Fruit fly (Drosophila melanogaster) whole organism: ENCODE results near the gene Sgf11.

Experiments used
- CG8478 ChIP-seq: fragments of >200 bp; optimal IDR thresholded peaks from 2 replicates; lab custom pipeline; 2018; ENCODE audit warnings: inconsistent platforms
- Dll ChIP-seq: fragments of >200 bp; optimal IDR thresholded peaks from 2 replicates; lab custom pipeline; 2017
- EcR ChIP-seq, 2 experiments: fragments of >200 bp; optimal IDR thresholded peaks; 2 replicates each; lab custom pipeline; 2017; ENCODE audit warnings: missing biosample characterization in 2 of 2, missing genetic modification characterization in 2 of 2, missing genetic modification reagents in 2 of 2
- pan ChIP-seq: fragments of >200 bp; optimal IDR thresholded peaks from 2 replicates; lab custom pipeline; 2017
- usp ChIP-seq: fragments of >200 bp; optimal IDR thresholded peaks from 2 replicates; lab custom pipeline; 2017; ENCODE audit warnings: missing biosample characterization, missing genetic modification characterization, mixed read lengths

dm6 chr3L:18640584-18641527 lies 40.8 kb downstream of the Sgf11 start:
- TF ChIP-seq pan (lab: Kevin White, UChicago) (no peak), CG8478 (lab: Kevin White, UChicago) (no peak), Dll (no peak), usp (GFP tag; lab: Kevin White, UChicago) (no peak), EcR (GFP tag; optimal IDR thresholded peaks at IDR 0.05; lab: Kevin White, UChicago) (no peak)
